Worm (Caenorhabditis elegans) whole organism, L4/young adult: ENCODE results near the gene taf-11.3.

Experiments used
- W03F9.2 ChIP-seq: fragments of 150-350 bp; optimal IDR thresholded peaks from 2 replicates; lab custom pipeline; 2014; ENCODE audit warnings: missing biosample characterization, missing genetic modification characterization
- him-1 ChIP-seq: sonication (generic microtip); optimal IDR thresholded peaks from 2 replicates; lab custom pipeline; 2016; ENCODE audit warnings: missing genotype, missing genetic modification reagents, missing genetic modification characterization, missing compliant biosample characterization

DNA sequence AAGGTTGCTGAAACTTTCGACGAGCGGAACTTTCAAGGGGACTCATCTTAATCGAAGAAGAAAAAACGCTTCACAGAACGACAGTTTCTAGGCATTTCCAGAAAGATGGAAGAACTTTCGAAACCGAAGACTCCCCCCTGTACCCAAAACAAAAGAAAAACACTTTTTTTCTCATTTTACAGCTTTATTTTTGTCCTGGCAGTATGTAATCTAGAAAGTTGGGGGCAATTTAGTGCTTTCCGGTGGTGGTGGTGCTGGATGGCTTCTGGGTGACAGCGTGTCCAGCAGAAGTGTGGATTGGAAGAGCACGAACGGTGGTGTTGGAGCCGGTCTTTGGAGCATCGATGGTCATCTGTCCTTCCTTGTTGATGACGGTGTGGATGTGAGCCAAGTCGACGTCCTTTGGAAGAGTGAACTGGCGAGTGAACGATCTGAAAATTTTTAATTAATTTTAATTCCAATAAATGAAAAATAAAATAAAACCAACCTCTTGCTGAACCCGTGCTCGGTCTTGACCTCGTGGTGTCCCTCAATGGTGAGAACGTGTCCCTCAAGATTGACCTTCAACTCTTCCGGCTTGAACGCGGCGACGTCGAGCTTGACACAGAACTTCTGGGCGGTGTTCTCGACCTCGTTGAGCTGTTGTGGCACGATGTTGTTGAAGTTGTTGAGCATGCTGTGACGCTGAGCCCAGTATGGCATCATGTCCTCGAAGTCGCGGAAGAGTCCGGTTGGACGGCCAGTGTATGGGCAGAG is 1.1 kb upstream of the taf-11.3 start:
- TF ChIP-seq W03F9.2 (tag; lab: Kevin White, UChicago) (no peak), him-1 (tag; lab: Kevin White, UChicago) (no peak)
